Fruit fly (Drosophila melanogaster) whole organism, pupa: Measurements from ENCODE around the gene Klc.

Source experiments
- CG10348 ChIP-seq: fragments of 200-800 bp; sonication (Bioruptor generic); IDR thresholded peaks from 2 replicates; pipeline ENCODE4 v1.3.6; 2022; ENCODE audit warnings: missing biosample characterization, missing genetic modification characterization
- CG12605 ChIP-seq: fragments of 200-800 bp; sonication (Bioruptor generic); IDR thresholded peaks from 2 replicates; pipeline ENCODE4 v1.3.6; 2022; ENCODE audit warnings: missing biosample characterization, missing genetic modification characterization
- CG13204 ChIP-seq: fragments of 200-800 bp; sonication (Bioruptor generic); optimal IDR thresholded peaks from 2 replicates; lab custom pipeline; 2018; ENCODE audit warnings: missing biosample characterization, mild to moderate bottlenecking, missing genetic modification characterization, moderate library complexity
- CG14655 ChIP-seq: fragments of 200-800 bp; sonication (Bioruptor generic); optimal IDR thresholded peaks from 3 replicates; lab custom pipeline; 2017; ENCODE audit warnings: mild to moderate bottlenecking, missing biosample characterization, missing genetic modification reagents, missing genetic modification characterization
- CG15710 ChIP-seq: fragments of 200-800 bp; sonication (Bioruptor generic); optimal IDR thresholded peaks from 2 replicates; lab custom pipeline; 2018; ENCODE audit warnings: missing biosample characterization, mild to moderate bottlenecking, missing genetic modification characterization, moderate library complexity
- CG17806 ChIP-seq: fragments of 200-800 bp; sonication (Bioruptor generic); optimal IDR thresholded peaks from 2 replicates; lab custom pipeline; 2018; ENCODE audit warnings: missing biosample characterization, mild to moderate bottlenecking, missing genetic modification characterization, moderate library complexity
- CG32121 ChIP-seq: fragments of 200-800 bp; sonication (Bioruptor generic); IDR thresholded peaks from 2 replicates; pipeline ENCODE4 v1.3.6; 2022; ENCODE audit warnings: missing biosample characterization, missing genetic modification characterization
- CG34367 ChIP-seq: fragments of 200-800 bp; sonication (Bioruptor generic); optimal IDR thresholded peaks from 2 replicates; lab custom pipeline; 2018; ENCODE audit warnings: missing biosample characterization, mild to moderate bottlenecking, missing genetic modification characterization
- CG4496 ChIP-seq: fragments of 200-800 bp; sonication (Bioruptor generic); IDR thresholded peaks from 3 replicates; pipeline ENCODE4 v1.3.6; 2022; ENCODE audit warnings: missing biosample characterization, missing genetic modification characterization
- CG8159 ChIP-seq: fragments of 200-800 bp; sonication (Bioruptor generic); optimal IDR thresholded peaks from 3 replicates; lab custom pipeline; 2018; ENCODE audit warnings: missing biosample characterization, mild to moderate bottlenecking, missing genetic modification characterization, moderate library complexity
- CG8301 ChIP-seq: fragments of 200-800 bp; sonication (Bioruptor generic); optimal IDR thresholded peaks from 2 replicates; lab custom pipeline; 2018; ENCODE audit warnings: missing biosample characterization, mild to moderate bottlenecking, missing genetic modification characterization
- CG9948 ChIP-seq: fragments of 200-800 bp; sonication (Bioruptor generic); optimal IDR thresholded peaks from 2 replicates; lab custom pipeline; 2018; ENCODE audit warnings: missing biosample characterization, mild to moderate bottlenecking, missing genetic modification characterization, moderate library complexity
- D1 ChIP-seq: fragments of 200-800 bp; sonication (Bioruptor generic); optimal IDR thresholded peaks from 2 replicates; lab custom pipeline; 2018; ENCODE audit warnings: missing biosample characterization, mild to moderate bottlenecking, missing genetic modification characterization, moderate library complexity
- EcR ChIP-seq: fragments of 200-800 bp; sonication (Bioruptor generic); optimal IDR thresholded peaks from 3 replicates; lab custom pipeline; 2019; ENCODE audit warnings: missing biosample characterization, missing genetic modification characterization, mild to moderate bottlenecking, moderate library complexity, missing genetic modification reagents
- Ets98B ChIP-seq: fragments of 200-800 bp; sonication (Bioruptor generic); IDR thresholded peaks from 2 replicates; pipeline ENCODE4 v1.3.6; 2022; ENCODE audit warnings: missing biosample characterization, missing genetic modification characterization
- Pif1A ChIP-seq: fragments of 200-800 bp; sonication (Bioruptor generic); optimal IDR thresholded peaks from 3 replicates; lab custom pipeline; 2016; ENCODE audit warnings: missing biosample characterization, missing genetic modification characterization
- Pif1B ChIP-seq: fragments of 200-800 bp; sonication (Bioruptor generic); optimal IDR thresholded peaks from 3 replicates; lab custom pipeline; 2016; ENCODE audit warnings: missing biosample characterization, missing genetic modification characterization
- Snoo ChIP-seq: fragments of 200-800 bp; sonication (Bioruptor generic); optimal IDR thresholded peaks from 3 replicates; lab custom pipeline; 2017; ENCODE audit warnings: missing biosample characterization, mild to moderate bottlenecking, missing genetic modification characterization, inconsistent platforms
- fd96Ca ChIP-seq: fragments of 200-800 bp; sonication (Bioruptor generic); IDR thresholded peaks from 3 replicates; pipeline ENCODE4 v1.3.6; 2022; ENCODE audit warnings: missing biosample characterization, missing genetic modification characterization
- gl ChIP-seq: fragments of 200-800 bp; sonication (Bioruptor generic); optimal IDR thresholded peaks from 2 replicates; lab custom pipeline; 2018; ENCODE audit warnings: missing biosample characterization, mild to moderate bottlenecking, missing genetic modification characterization
- rn ChIP-seq: fragments of 200-800 bp; sonication (Bioruptor generic); IDR thresholded peaks from 2 replicates; pipeline ENCODE4 v1.3.6; 2022; ENCODE audit warnings: missing biosample characterization, missing genetic modification characterization

Gene Klc

dm6 chr3L:12735707-12736106 lies 14.1 kb downstream of the Klc start:
- TF ChIP-seq Pif1A (GFP tag; lab: Kevin White, UChicago) (no peak), CG8159 (tag; lab: Kevin White, UChicago) (no peak), gl (no peak), fd96Ca (GFP tag; lab: Robert Waterston, UW) (no peak), CG15710 (tag; lab: Kevin White, UChicago) (no peak), D1 (tag; lab: Kevin White, UChicago) (no peak), CG10348 (GFP tag; lab: Robert Waterston, UW) (no peak), CG14655 (no peak), rn (GFP tag; lab: Robert Waterston, UW) (no peak), CG8301 (tag; lab: Kevin White, UChicago) (no peak), Ets98B (GFP tag; lab: Robert Waterston, UW) (no peak), CG17806 (no peak), EcR (GFP tag; lab: Kevin White, UChicago) (no peak), CG12605 (GFP tag; lab: Robert Waterston, UW) (no peak), CG4496 (GFP tag; lab: Robert Waterston, UW) (no peak), Snoo (tag; lab: Kevin White, UChicago) (no peak), CG13204 (GFP tag; lab: Kevin White, UChicago) (no peak), Pif1B (GFP tag; lab: Kevin White, UChicago) (no peak), CG32121 (no peak), CG9948 (no peak)

- no peak for TF ChIP-seq rn (GFP tag; lab: Robert Waterston, UW)
- no peak for TF ChIP-seq CG12605 (GFP tag; lab: Robert Waterston, UW)
- no peak for TF ChIP-seq CG17806
- no peak for TF ChIP-seq fd96Ca (GFP tag; lab: Robert Waterston, UW)
- TF ChIP-seq Snoo (tag; lab: Kevin White, UChicago) = no peak
- no peak for TF ChIP-seq CG9948
- no peak for TF ChIP-seq D1 (tag; lab: Kevin White, UChicago)
- TF ChIP-seq CG4496 (GFP tag; lab: Robert Waterston, UW) = no peak
- TF ChIP-seq Pif1A (GFP tag; lab: Kevin White, UChicago) = no peak
- no peak for TF ChIP-seq CG32121
- no peak for TF ChIP-seq Ets98B (GFP tag; lab: Robert Waterston, UW)
- TF ChIP-seq gl = no peak
- no peak for TF ChIP-seq CG34367 (tag; lab: Kevin White, UChicago)
- TF ChIP-seq Pif1B (GFP tag; lab: Kevin White, UChicago) = no peak
- TF ChIP-seq CG10348 (GFP tag; lab: Robert Waterston, UW) = no peak
- no peak for TF ChIP-seq CG8301 (tag; lab: Kevin White, UChicago)
- no peak for TF ChIP-seq EcR (GFP tag; lab: Kevin White, UChicago)
- no peak for TF ChIP-seq CG8159 (tag; lab: Kevin White, UChicago)
These were observed 15.3 kb downstream of the Klc start, which contains the start of the genes SmD1 and Ptp69D for dm6 chr3L:12734550-12735012. SmD1 (minus strand) TSS chr3L:12734611. Ptp69D (plus strand) TSS chr3L:12734945.

dm6 chr3L:12732742-12733141 lies 17.1 kb downstream of the Klc start:
- no peak for TF ChIP-seq CG8301 (tag; lab: Kevin White, UChicago)

- TF ChIP-seq EcR (GFP tag; lab: Kevin White, UChicago) = no peak
- TF ChIP-seq CG32121 = no peak
- no peak for TF ChIP-seq gl
- no peak for TF ChIP-seq rn (GFP tag; lab: Robert Waterston, UW)
- TF ChIP-seq Pif1B (GFP tag; lab: Kevin White, UChicago) = no peak
- TF ChIP-seq Ets98B (GFP tag; lab: Robert Waterston, UW) = no peak
- no peak for TF ChIP-seq CG15710 (tag; lab: Kevin White, UChicago)
- no peak for TF ChIP-seq Snoo (tag; lab: Kevin White, UChicago)
- no peak for TF ChIP-seq CG13204 (GFP tag; lab: Kevin White, UChicago)
- TF ChIP-seq, all 21 proteins: peak for 0
These were observed 20.3 kb downstream of the Klc start for dm6 chr3L:12729601-12730000.

- TF ChIP-seq rn (GFP tag; lab: Robert Waterston, UW) = no peak
- TF ChIP-seq CG9948 = no peak
- no peak for TF ChIP-seq Pif1A (GFP tag; lab: Kevin White, UChicago)
- no peak for TF ChIP-seq CG15710 (tag; lab: Kevin White, UChicago)
- no peak for TF ChIP-seq CG8301 (tag; lab: Kevin White, UChicago)
- TF ChIP-seq CG10348 (GFP tag; lab: Robert Waterston, UW) = no peak
- no peak for TF ChIP-seq Ets98B (GFP tag; lab: Robert Waterston, UW)
- TF ChIP-seq CG34367 (tag; lab: Kevin White, UChicago) = no peak
- TF ChIP-seq CG17806 = no peak
- TF ChIP-seq Snoo (tag; lab: Kevin White, UChicago) = no peak
- no peak for TF ChIP-seq fd96Ca (GFP tag; lab: Robert Waterston, UW)
- TF ChIP-seq CG13204 (GFP tag; lab: Kevin White, UChicago) = no peak
- TF ChIP-seq Pif1B (GFP tag; lab: Kevin White, UChicago) = no peak
- TF ChIP-seq gl = no peak
- TF ChIP-seq CG8159 (tag; lab: Kevin White, UChicago) = no peak
- TF ChIP-seq EcR (GFP tag; lab: Kevin White, UChicago) = no peak
- TF ChIP-seq CG12605 (GFP tag; lab: Robert Waterston, UW) = no peak
These were observed 22.6 kb downstream of the Klc start for dm6 chr3L:12727212-12727611.

dm6 chr3L:12725749-12726148 lies 24.1 kb downstream of the Klc start:
- no peak for TF ChIP-seq fd96Ca (GFP tag; lab: Robert Waterston, UW)
- no peak for TF ChIP-seq Pif1A (GFP tag; lab: Kevin White, UChicago)
- TF ChIP-seq CG9948 = peak; percentile 30
- no peak for TF ChIP-seq Pif1B (GFP tag; lab: Kevin White, UChicago)
- TF ChIP-seq Ets98B (GFP tag; lab: Robert Waterston, UW) = no peak
- TF ChIP-seq rn (GFP tag; lab: Robert Waterston, UW) = no peak
- TF ChIP-seq CG17806 = peak; percentile 41
- TF ChIP-seq CG12605 (GFP tag; lab: Robert Waterston, UW) = no peak
- TF ChIP-seq CG10348 (GFP tag; lab: Robert Waterston, UW) = no peak
- peak; percentile 19 for TF ChIP-seq CG8301 (tag; lab: Kevin White, UChicago)
- TF ChIP-seq EcR (GFP tag; lab: Kevin White, UChicago) = no peak
- TF ChIP-seq CG34367 (tag; lab: Kevin White, UChicago) = peak; percentile 25
- TF ChIP-seq D1 (tag; lab: Kevin White, UChicago) = no peak
- TF ChIP-seq CG13204 (GFP tag; lab: Kevin White, UChicago) = no peak
- TF ChIP-seq CG32121 = no peak
- TF ChIP-seq CG15710 (tag; lab: Kevin White, UChicago) = peak; percentile 39
- TF ChIP-seq gl = peak; percentile 2
- peak; percentile 59 for TF ChIP-seq CG14655
- peak; percentile 49 for TF ChIP-seq CG8159 (tag; lab: Kevin White, UChicago)
- TF ChIP-seq Snoo (tag; lab: Kevin White, UChicago) = peak; percentile 34
- TF ChIP-seq CG4496 (GFP tag; lab: Robert Waterston, UW) = no peak; the same call in 2 of the 3 replicates
